Fruit fly (Drosophila melanogaster) whole organism, pupa: Measurements from ENCODE around the gene Vm26Aa.

ENCODE experiments used
- CG10348 ChIP-seq: fragments of 200-800 bp; sonication (Bioruptor generic); IDR thresholded peaks from 2 replicates; pipeline ENCODE4 v1.3.6; 2022; ENCODE audit warnings: missing biosample characterization, missing genetic modification characterization
- CG12605 ChIP-seq: fragments of 200-800 bp; sonication (Bioruptor generic); IDR thresholded peaks from 2 replicates; pipeline ENCODE4 v1.3.6; 2022; ENCODE audit warnings: missing biosample characterization, missing genetic modification characterization
- CG13204 ChIP-seq: fragments of 200-800 bp; sonication (Bioruptor generic); optimal IDR thresholded peaks from 2 replicates; lab custom pipeline; 2018; ENCODE audit warnings: missing biosample characterization, mild to moderate bottlenecking, missing genetic modification characterization, moderate library complexity
- CG15710 ChIP-seq: fragments of 200-800 bp; sonication (Bioruptor generic); optimal IDR thresholded peaks from 2 replicates; lab custom pipeline; 2018; ENCODE audit warnings: missing biosample characterization, mild to moderate bottlenecking, missing genetic modification characterization, moderate library complexity
- CG17806 ChIP-seq: fragments of 200-800 bp; sonication (Bioruptor generic); optimal IDR thresholded peaks from 2 replicates; lab custom pipeline; 2018; ENCODE audit warnings: missing biosample characterization, mild to moderate bottlenecking, missing genetic modification characterization, moderate library complexity
- EcR ChIP-seq: fragments of 200-800 bp; sonication (Bioruptor generic); optimal IDR thresholded peaks from 3 replicates; lab custom pipeline; 2019; ENCODE audit warnings: missing biosample characterization, missing genetic modification characterization, mild to moderate bottlenecking, moderate library complexity, missing genetic modification reagents
- Pif1B ChIP-seq: fragments of 200-800 bp; sonication (Bioruptor generic); optimal IDR thresholded peaks from 3 replicates; lab custom pipeline; 2016; ENCODE audit warnings: missing biosample characterization, missing genetic modification characterization
- Snoo ChIP-seq: fragments of 200-800 bp; sonication (Bioruptor generic); optimal IDR thresholded peaks from 3 replicates; lab custom pipeline; 2017; ENCODE audit warnings: missing biosample characterization, mild to moderate bottlenecking, missing genetic modification characterization, inconsistent platforms
- fd96Ca ChIP-seq: fragments of 200-800 bp; sonication (Bioruptor generic); IDR thresholded peaks from 3 replicates; pipeline ENCODE4 v1.3.6; 2022; ENCODE audit warnings: missing biosample characterization, missing genetic modification characterization

DNA sequence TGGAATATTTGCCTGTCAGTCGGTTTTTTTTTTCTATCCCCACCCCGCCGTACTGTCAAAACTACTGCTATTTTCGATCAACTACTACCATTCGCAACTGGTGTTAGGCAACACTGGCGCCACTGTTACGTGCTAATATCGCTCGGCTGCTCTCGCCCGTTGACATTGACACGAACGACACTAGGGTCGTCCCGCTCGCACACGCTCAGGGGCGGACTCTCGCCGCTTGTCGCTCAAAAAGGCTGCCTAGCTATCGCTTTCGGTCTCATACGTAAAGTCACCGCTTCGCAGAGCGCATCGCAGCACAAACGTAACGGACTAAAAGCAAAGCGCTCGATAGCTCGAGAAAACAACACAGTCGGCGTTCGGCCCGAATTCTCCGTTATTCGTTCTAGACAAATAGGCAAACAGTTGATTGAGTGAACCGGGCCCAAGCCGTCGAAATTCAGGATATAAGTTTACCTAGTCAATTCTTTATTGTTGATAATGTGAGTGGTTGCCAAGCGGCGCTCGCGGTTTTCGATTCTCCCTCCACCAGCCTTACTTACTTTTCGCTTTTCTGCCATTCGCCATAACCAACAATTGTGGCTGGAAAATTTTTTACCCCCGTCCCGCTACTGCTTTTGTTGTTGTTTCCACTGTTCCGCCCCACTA lies 22.3 kb upstream of the Vm26Aa start:
- TF ChIP-seq CG12605 (GFP tag; lab: Robert Waterston, UW) = no peak
- TF ChIP-seq CG13204 (GFP tag; lab: Kevin White, UChicago) = peak; percentile 36
- TF ChIP-seq fd96Ca (GFP tag; lab: Robert Waterston, UW) = no peak
- peak; percentile 35 for TF ChIP-seq Pif1B (GFP tag; lab: Kevin White, UChicago)
- TF ChIP-seq CG15710 (tag; lab: Kevin White, UChicago) = peak; percentile 16
- TF ChIP-seq CG10348 (GFP tag; lab: Robert Waterston, UW) = no peak
- TF ChIP-seq Snoo (tag; lab: Kevin White, UChicago) = peak; percentile 46
- no peak for TF ChIP-seq EcR (GFP tag; lab: Kevin White, UChicago)
- no peak for TF ChIP-seq CG17806
